Fruit fly (Drosophila melanogaster) whole organism, embryonic: ENCODE measurements around the gene Eig71Ei.

Experiments
- Ada2b ChIP-seq: fragments of 200-800 bp; sonication (Bioruptor generic); IDR thresholded peaks from 2 replicates; pipeline ENCODE4 v1.3.6; 2022; ENCODE audit warnings: missing biosample characterization, missing genetic modification characterization
- B-H2 ChIP-seq: fragments of 200-800 bp; sonication (Bioruptor generic); optimal IDR thresholded peaks from 2 replicates; lab custom pipeline; 2018; ENCODE audit warnings: missing biosample characterization, mild to moderate bottlenecking, missing genetic modification characterization
- C15 ChIP-seq: fragments of 200-800 bp; sonication (Bioruptor generic); IDR thresholded peaks from 3 replicates; pipeline ENCODE4 v1.3.6; 2022; ENCODE audit warnings: missing biosample characterization, missing genetic modification characterization
- CG10543 ChIP-seq: fragments of 200-800 bp; sonication (Bioruptor generic); optimal IDR thresholded peaks from 3 replicates; lab custom pipeline; 2017; ENCODE audit warnings: missing biosample characterization, mild to moderate bottlenecking, missing genetic modification characterization, moderate library complexity
- CG12071 ChIP-seq: fragments of 200-800 bp; sonication (Bioruptor generic); optimal IDR thresholded peaks from 3 replicates; lab custom pipeline; 2018; ENCODE audit warnings: missing biosample characterization, mild to moderate bottlenecking, missing genetic modification characterization
- CG12744 ChIP-seq: fragments of 200-800 bp; sonication (Bioruptor generic); optimal IDR thresholded peaks from 2 replicates; lab custom pipeline; 2016; ENCODE audit warnings: missing biosample characterization, missing genetic modification characterization
- CG13287 ChIP-seq: fragments of 200-800 bp; sonication (Bioruptor generic); IDR thresholded peaks from 2 replicates; pipeline ENCODE4 v1.3.6; 2022; ENCODE audit warnings: missing biosample characterization, missing genetic modification characterization; ENCODE audit not compliant: partially characterized antibody
- CG14014 ChIP-seq: fragments of 200-800 bp; sonication (Bioruptor generic); IDR thresholded peaks from 2 replicates; pipeline ENCODE4 v1.3.6; 2022; ENCODE audit warnings: missing biosample characterization, missing genetic modification characterization
- CG14965 ChIP-seq: fragments of 200-800 bp; sonication (Bioruptor generic); optimal IDR thresholded peaks from 2 replicates; lab custom pipeline; 2016; ENCODE audit warnings: missing biosample characterization, missing genetic modification characterization, borderline replicate concordance
- CG15514 ChIP-seq: fragments of 200-800 bp; sonication (Bioruptor generic); optimal IDR thresholded peaks from 3 replicates; lab custom pipeline; 2017; ENCODE audit warnings: missing biosample characterization, missing genetic modification characterization, mild to moderate bottlenecking, moderate library complexity, missing genetic modification reagents
- CG15601 ChIP-seq: fragments of 200-800 bp; sonication (Bioruptor generic); optimal IDR thresholded peaks from 3 replicates; lab custom pipeline; 2019; ENCODE audit warnings: missing biosample characterization, mild to moderate bottlenecking, missing genetic modification characterization, moderate library complexity
- CG18599 ChIP-seq: fragments of 200-800 bp; sonication (Bioruptor generic); optimal IDR thresholded peaks from 3 replicates; lab custom pipeline; 2017; ENCODE audit warnings: missing biosample characterization, missing genetic modification characterization, mild to moderate bottlenecking, moderate library complexity, missing genetic modification reagents
- CG3407 ChIP-seq: fragments of 200-800 bp; sonication (Bioruptor generic); optimal IDR thresholded peaks from 2 replicates; lab custom pipeline; 2018; ENCODE audit warnings: missing biosample characterization, mild to moderate bottlenecking, missing genetic modification characterization
- CG4328 ChIP-seq: fragments of 200-800 bp; sonication (Bioruptor generic); optimal IDR thresholded peaks from 3 replicates; lab custom pipeline; 2017; ENCODE audit warnings: missing biosample characterization, missing genetic modification reagents, missing genetic modification characterization
- CG6683 ChIP-seq: fragments of 200-800 bp; sonication (Bioruptor generic); optimal IDR thresholded peaks from 2 replicates; lab custom pipeline; 2017; ENCODE audit warnings: missing biosample characterization, mild to moderate bottlenecking, missing genetic modification characterization, missing genetic modification reagents
- CG7786 ChIP-seq: fragments of 200-800 bp; sonication (Bioruptor generic); optimal IDR thresholded peaks from 2 replicates; lab custom pipeline; 2016; ENCODE audit warnings: missing biosample characterization, missing genetic modification characterization
- CG8281 ChIP-seq: fragments of 200-800 bp; sonication (Bioruptor generic); optimal IDR thresholded peaks from 2 replicates; lab custom pipeline; 2018; ENCODE audit warnings: missing biosample characterization, mild to moderate bottlenecking, missing genetic modification characterization, moderate library complexity
- CG8290 ChIP-seq, 3 experiments: fragments of 200-800 bp; sonication (Bioruptor generic); optimal IDR thresholded peaks; 2 replicates each; lab custom pipeline; 2016 to 2019; ENCODE audit warnings: missing biosample characterization in 3 of 3, missing genetic modification characterization in 3 of 3, mild to moderate bottlenecking in 2 of 3, moderate library complexity in 1 of 3
- CG9932 ChIP-seq: fragments of 200-800 bp; sonication (Bioruptor generic); IDR thresholded peaks from 2 replicates; pipeline ENCODE4 v1.3.6; 2022; ENCODE audit warnings: missing biosample characterization, missing genetic modification characterization
- CHES-1-like ChIP-seq: fragments of 200-800 bp; sonication (Bioruptor generic); optimal IDR thresholded peaks from 2 replicates; lab custom pipeline; 2016; ENCODE audit warnings: missing biosample characterization, missing genetic modification characterization
- Camta ChIP-seq: fragments of 200-800 bp; sonication (Bioruptor generic); optimal IDR thresholded peaks from 2 replicates; lab custom pipeline; 2016; ENCODE audit warnings: missing biosample characterization, missing genetic modification characterization
- CrebB ChIP-seq: fragments of 200-800 bp; sonication (Bioruptor generic); optimal IDR thresholded peaks from 3 replicates; lab custom pipeline; 2018; ENCODE audit warnings: missing biosample characterization, mild to moderate bottlenecking, missing genetic modification characterization
- Ets97D ChIP-seq: fragments of 200-800 bp; sonication (Bioruptor generic); optimal IDR thresholded peaks from 3 replicates; lab custom pipeline; 2016; ENCODE audit warnings: missing biosample characterization, missing genetic modification characterization
- Fer1 ChIP-seq: fragments of 200-800 bp; sonication (Bioruptor generic); optimal IDR thresholded peaks from 2 replicates; lab custom pipeline; 2017; ENCODE audit warnings: missing biosample characterization, mild to moderate bottlenecking, missing genetic modification characterization
- Hr39 ChIP-seq: fragments of >200 bp; optimal IDR thresholded peaks from 2 replicates; lab custom pipeline; 2017
- Lim3 ChIP-seq: fragments of 200-800 bp; sonication (Bioruptor generic); IDR thresholded peaks from 2 replicates; pipeline ENCODE4 v1.3.6; 2022; ENCODE audit warnings: missing biosample characterization, missing genetic modification characterization
- MTF-1 ChIP-seq: fragments of 200-800 bp; sonication (Bioruptor generic); optimal IDR thresholded peaks from 2 replicates; lab custom pipeline; 2018; ENCODE audit warnings: missing biosample characterization, mild to moderate bottlenecking, missing genetic modification characterization, borderline replicate concordance
- Med ChIP-seq: fragments of 200-800 bp; sonication (Bioruptor generic); peaks from one replicate; lab custom pipeline; 2016; ENCODE audit warnings: missing biosample characterization, missing genetic modification characterization, mild to moderate bottlenecking, inconsistent platforms, moderate library complexity
- Meics ChIP-seq: fragments of 200-800 bp; sonication (Bioruptor generic); optimal IDR thresholded peaks from 2 replicates; lab custom pipeline; 2017; ENCODE audit warnings: missing biosample characterization, mild to moderate bottlenecking, missing genetic modification characterization
- Sry-β ChIP-seq: fragments of 200-800 bp; sonication (Bioruptor generic); optimal IDR thresholded peaks from 2 replicates; lab custom pipeline; 2018; ENCODE audit warnings: missing biosample characterization, mild to moderate bottlenecking, missing genetic modification characterization, moderate library complexity
- Trl ChIP-seq, 3 experiments: fragments of >200 bp in 2 of 3; fragments of 200-800 bp in 1 of 3; sonication (Bioruptor generic) in 1 of 3; optimal IDR thresholded peaks; 2 replicates in 1 of 3; 3 replicates in 2 of 3; lab custom pipeline; 2016 to 2017; ENCODE audit warnings: missing biosample characterization in 1 of 3, missing genetic modification characterization in 1 of 3
- az2 ChIP-seq: fragments of 200-800 bp; sonication (Bioruptor generic); optimal IDR thresholded peaks from 3 replicates; lab custom pipeline; 2016; ENCODE audit warnings: missing biosample characterization, missing genetic modification characterization
- bcd ChIP-seq: fragments of 200-800 bp; sonication (Bioruptor generic); optimal IDR thresholded peaks from 2 replicates; lab custom pipeline; 2017; ENCODE audit warnings: missing biosample characterization, mild to moderate bottlenecking, missing genetic modification characterization
- fd3F ChIP-seq: fragments of 200-800 bp; sonication (Bioruptor generic); optimal IDR thresholded peaks from 2 replicates; lab custom pipeline; 2018; ENCODE audit warnings: missing biosample characterization, mild to moderate bottlenecking, missing genetic modification characterization, moderate library complexity
- her ChIP-seq: fragments of 200-800 bp; sonication (Bioruptor generic); optimal IDR thresholded peaks from 2 replicates; lab custom pipeline; 2016; ENCODE audit warnings: missing biosample characterization, missing genetic modification characterization
- lab ChIP-seq: fragments of 200-800 bp; sonication (Bioruptor generic); optimal IDR thresholded peaks from 3 replicates; lab custom pipeline; 2017; ENCODE audit warnings: missing biosample characterization, missing genetic modification characterization, mild to moderate bottlenecking, moderate library complexity, missing genetic modification reagents
- lov ChIP-seq, 2 experiments: fragments of 200-800 bp in 1 of 2; fragments of >200 bp in 1 of 2; sonication (Bioruptor generic) in 1 of 2; IDR thresholded peaks in 1 of 2; optimal IDR thresholded peaks in 1 of 2; 2 replicates in 1 of 2; 3 replicates in 1 of 2; pipeline versions ENCODE4 v1.3.6 to Lab custom; 2017 to 2022; ENCODE audit warnings: missing biosample characterization in 1 of 2, missing genetic modification characterization in 1 of 2
- luna ChIP-seq: fragments of 200-800 bp; sonication (Bioruptor generic); optimal IDR thresholded peaks from 2 replicates; lab custom pipeline; 2016; ENCODE audit warnings: missing biosample characterization, missing genetic modification characterization
- nerfin-2 ChIP-seq: fragments of 200-800 bp; sonication (Bioruptor generic); IDR thresholded peaks from 2 replicates; pipeline ENCODE4 v1.3.6; 2022; ENCODE audit warnings: missing biosample characterization, missing genetic modification characterization; ENCODE audit not compliant: partially characterized antibody
- onecut ChIP-seq: fragments of 200-800 bp; sonication (Bioruptor generic); IDR thresholded peaks from 2 replicates; pipeline ENCODE4 v1.3.6; 2022; ENCODE audit warnings: missing biosample characterization, missing genetic modification characterization
- pfk ChIP-seq: fragments of 200-800 bp; sonication (Bioruptor generic); optimal IDR thresholded peaks from 2 replicates; lab custom pipeline; 2018; ENCODE audit warnings: missing biosample characterization, mild to moderate bottlenecking, missing genetic modification characterization, moderate library complexity
- schlank ChIP-seq: fragments of 200-800 bp; sonication (Bioruptor generic); optimal IDR thresholded peaks from 2 replicates; lab custom pipeline; 2018; ENCODE audit warnings: missing biosample characterization, mild to moderate bottlenecking, missing genetic modification characterization
- seq ChIP-seq: fragments of 200-800 bp; sonication (Bioruptor generic); IDR thresholded peaks from 2 replicates; pipeline ENCODE4 v1.3.6; 2022; ENCODE audit warnings: missing biosample characterization, missing genetic modification characterization
- slp2 ChIP-seq: fragments of 200-800 bp; sonication (Bioruptor generic); optimal IDR thresholded peaks from 2 replicates; lab custom pipeline; 2016; ENCODE audit warnings: missing biosample characterization, missing genetic modification characterization
- so ChIP-seq: fragments of 200-800 bp; sonication (Bioruptor generic); IDR thresholded peaks from 3 replicates; pipeline ENCODE4 v1.3.6; 2022; ENCODE audit warnings: missing biosample characterization, missing genetic modification characterization
- ssp ChIP-seq: fragments of 200-800 bp; sonication (Bioruptor generic); IDR thresholded peaks from 2 replicates; pipeline ENCODE4 v1.3.6; 2022; ENCODE audit warnings: missing biosample characterization, missing genetic modification characterization
- toy ChIP-seq: fragments of 200-800 bp; sonication (Bioruptor generic); IDR thresholded peaks from 2 replicates; pipeline ENCODE4 v1.3.6; 2022; ENCODE audit warnings: missing biosample characterization, missing genetic modification characterization
- trem ChIP-seq: fragments of 200-800 bp; optimal IDR thresholded peaks from 3 replicates; lab custom pipeline; 2019; ENCODE audit warnings: missing biosample characterization, mild to moderate bottlenecking, missing genetic modification characterization, moderate library complexity
- ttk ChIP-seq: fragments of 200-800 bp; sonication (Bioruptor generic); IDR thresholded peaks from 2 replicates; pipeline ENCODE4 v2.1.2; 2022; ENCODE audit warnings: missing biosample characterization, missing genetic modification characterization

Eig71Ei gene

dm6 chr3L:15689518-15689917, 30.0 kb downstream of the Eig71Ei start (continued):
- no peak for TF ChIP-seq ssp (GFP tag; lab: Robert Waterston, UW)
- no peak for TF ChIP-seq pfk
- TF ChIP-seq Hr39 = no peak
- TF ChIP-seq az2 (GFP tag; lab: Kevin White, UChicago) = no peak
- no peak for TF ChIP-seq C15 (GFP tag; lab: Robert Waterston, UW)
- TF ChIP-seq CG15514 (GFP tag; lab: Kevin White, UChicago) = peak; percentile 20
- TF ChIP-seq bcd (GFP tag; lab: Kevin White, UChicago) = peak; percentile 13
- TF ChIP-seq luna (GFP tag; lab: Kevin White, UChicago) = peak; percentile 40
- TF ChIP-seq CG3407 (GFP tag; lab: Kevin White, UChicago) = no peak
- no peak for TF ChIP-seq onecut (GFP tag; lab: Robert Waterston, UW)
- TF ChIP-seq Meics (GFP tag; lab: Kevin White, UChicago) = peak; percentile 35
- TF ChIP-seq CrebB (tag; lab: Kevin White, UChicago) = peak; percentile 28
- TF ChIP-seq Ets97D (GFP tag; lab: Kevin White, UChicago) = no peak
- TF ChIP-seq her = peak; percentile 24
- TF ChIP-seq Sry-β (GFP tag; lab: Kevin White, UChicago) = no peak
- TF ChIP-seq CG18599 (GFP tag; lab: Kevin White, UChicago) = peak; percentile 1
- no peak for TF ChIP-seq CG7786 (GFP tag; lab: Kevin White, UChicago)
- no peak for TF ChIP-seq CG10543 (GFP tag; lab: Kevin White, UChicago)
- TF ChIP-seq Trl (optimal IDR thresholded peaks at IDR 0.05; lab: Kevin White, UChicago) = no peak
- peak; percentile 13 for TF ChIP-seq Trl (GFP tag; optimal IDR thresholded peaks at IDR 0.05; lab: Kevin White, UChicago)
- TF ChIP-seq seq (GFP tag; lab: Robert Waterston, UW) = peak; percentile 52; the same call in 1 of the 2 replicates
- peak; percentile 83 for TF ChIP-seq Med (GFP tag; lab: Kevin White, UChicago)
- no peak for TF ChIP-seq MTF-1 (GFP tag; lab: Kevin White, UChicago)
- TF ChIP-seq CG12071 = peak; percentile 12
- no peak for TF ChIP-seq slp2 (GFP tag; lab: Kevin White, UChicago)
- no peak for TF ChIP-seq CG4328 (GFP tag; lab: Kevin White, UChicago)
- TF ChIP-seq CG9932 (GFP tag; lab: Robert Waterston, UW) = peak; percentile 31; the same call in 1 of the 2 replicates
- TF ChIP-seq ttk (GFP tag; lab: Robert Waterston, UW) = no peak
- no peak for TF ChIP-seq Ada2b (GFP tag; lab: Robert Waterston, UW)
- TF ChIP-seq CG14014 (GFP tag; lab: Robert Waterston, UW) = peak; percentile 61; the same call in 1 of the 2 replicates
- TF ChIP-seq nerfin-2 = no peak
- TF ChIP-seq schlank (tag; lab: Kevin White, UChicago) = peak; percentile 29
- no peak for TF ChIP-seq lov (optimal IDR thresholded peaks at IDR 0.05; lab: Kevin White, UChicago)
- TF ChIP-seq lov (GFP tag; IDR thresholded peaks at IDR 0.05; lab: Robert Waterston, UW) = 0 out of 3 replicates have a peak, but pooled peaks have one; percentile 47
- TF ChIP-seq Fer1 (GFP tag; lab: Kevin White, UChicago) = peak; percentile 8
- TF ChIP-seq Camta (GFP tag; lab: Kevin White, UChicago) = peak; percentile 1
- TF ChIP-seq CG13287 (GFP tag; lab: Robert Waterston, UW) = no peak
- TF ChIP-seq toy (GFP tag; lab: Robert Waterston, UW) = no peak
- no peak for TF ChIP-seq CG14965 (GFP tag; lab: Kevin White, UChicago)
- no peak for TF ChIP-seq CG6683 (GFP tag; lab: Kevin White, UChicago)
- TF ChIP-seq trem (tag; lab: Kevin White, UChicago) = no peak
- peak; percentile 41 for TF ChIP-seq B-H2
- TF ChIP-seq fd3F (GFP tag; lab: Kevin White, UChicago) = peak; percentile 33
- no peak for TF ChIP-seq Lim3
- no peak for TF ChIP-seq CG8290 (GFP tag; optimal IDR thresholded peaks at IDR 0.05; lab: Kevin White, UChicago)
- TF ChIP-seq CG8290 (tag; optimal IDR thresholded peaks at IDR 0.05; lab: Kevin White, UChicago) = peak in 1 of 2 experiments; percentile 46
- no peak for TF ChIP-seq CG15601 (tag; lab: Kevin White, UChicago)
- peak; percentile 47 for TF ChIP-seq lab
- no peak for TF ChIP-seq CG8281 (tag; lab: Kevin White, UChicago)
- no peak for TF ChIP-seq CG12744
- peak; percentile 54; the same call in 1 of the 3 replicates for TF ChIP-seq so
- no peak for TF ChIP-seq CHES-1-like (GFP tag; lab: Kevin White, UChicago)
